Worm (Caenorhabditis elegans): Measurements from ENCODE around the gene him-17.
A peak's percentile ranks its signal among the peaks of the same experiment; 100 is the strongest.

him-17 gene

DNA sequence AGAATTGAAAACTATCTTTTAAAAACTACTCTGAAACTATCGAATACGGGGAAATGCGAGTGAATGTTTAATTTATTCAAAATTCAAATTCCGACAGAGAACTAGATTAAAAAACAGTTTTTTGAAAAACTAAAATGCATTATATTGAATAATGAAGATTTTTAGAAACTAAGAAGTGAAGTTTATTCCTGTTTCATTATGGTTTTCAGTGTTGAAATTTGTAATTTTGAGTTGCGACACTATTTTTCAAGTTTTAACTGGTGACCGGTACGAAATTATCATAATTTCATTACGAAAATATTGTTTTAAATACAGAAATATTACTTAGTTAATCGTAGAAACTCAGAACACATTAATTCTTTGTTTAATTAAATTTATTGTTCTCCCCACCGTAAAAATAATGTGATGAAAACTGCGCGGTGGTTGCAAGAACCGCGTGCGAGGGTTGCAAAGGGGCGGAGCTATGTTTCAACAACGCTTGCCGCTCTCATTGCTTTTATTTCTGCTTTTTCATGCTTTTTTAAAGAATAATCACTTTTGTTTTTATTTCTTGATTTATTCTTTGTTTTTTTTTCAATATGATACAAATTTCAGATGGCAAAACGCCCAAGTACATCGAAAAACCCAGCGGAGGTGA is at the start of gene him-17:
TSS of gene him-17 (plus strand) at position 595 of the 637 bp plus-strand sequence.
- TF ChIP-seq snpc-1.3 (tag; optimal IDR thresholded peaks at IDR 0.05; ENCODE audit: insufficient read depth) (peak; percentile 10), rec-8 (tag; optimal IDR thresholded peaks at IDR 0.05) (no peak), ZK185.1 (tag; optimal IDR thresholded peaks at IDR 0.05; ENCODE audit: poor library complexity, severe bottlenecking) (no peak), lin-40 (tag; optimal IDR thresholded peaks at IDR 0.05) (no peak), dox-1 (GFP tag; IDR thresholded peaks at IDR 0.05) (peak; percentile 61; the same call in 1 of the 2 replicates), sea-2 (GFP tag; IDR thresholded peaks at IDR 0.05) (no peak), tlf-1 (GFP tag; optimal IDR thresholded peaks at IDR 0.05) (no peak), nfya-1 (tag; optimal IDR thresholded peaks at IDR 0.05; ENCODE audit: borderline replicate concordance, insufficient read depth) (no peak), B0336.3 (GFP tag; IDR thresholded peaks at IDR 0.05) (peak; percentile 54; the same call in 1 of the 2 replicates), ztf-25 (GFP tag; IDR thresholded peaks at IDR 0.05) (no peak), madf-3 (GFP tag; IDR thresholded peaks at IDR 0.05) (peak; percentile 33; the same call in 1 of the 2 replicates), chd-7 (tag; optimal IDR thresholded peaks at IDR 0.05) (no peak), zim-3 (tag; optimal IDR thresholded peaks at IDR 0.05) (no peak), pha-4 (tag; optimal IDR thresholded peaks at IDR 0.05) (no peak), nhr-120 (GFP tag; IDR thresholded peaks at IDR 0.05) (no peak), ccch-3 (GFP tag; optimal IDR thresholded peaks at IDR 0.05) (no peak), F10E7.11 (tag; optimal IDR thresholded peaks at IDR 0.05) (no peak), F52B5.7 (tag; optimal IDR thresholded peaks at IDR 0.05) (no peak), Y79H2A.3 (GFP tag; conservative IDR thresholded peaks at IDR 0.05) (no peak), ceh-79 (tag; optimal IDR thresholded peaks at IDR 0.05) (no peak), ztf-28 (GFP tag; IDR thresholded peaks at IDR 0.05) (no peak), hlh-12 (tag; optimal IDR thresholded peaks at IDR 0.05) (no peak), mel-28 (tag; optimal IDR thresholded peaks at IDR 0.05; ENCODE audit: borderline replicate concordance) (no peak), nhr-80 (tag; optimal IDR thresholded peaks at IDR 0.05) (no peak), tbx-9 (tag; optimal IDR thresholded peaks at IDR 0.05; ENCODE audit: borderline replicate concordance) (no peak), cebp-1 (GFP tag; IDR thresholded peaks at IDR 0.05) (no peak), cebp-1 (tag; optimal IDR thresholded peaks at IDR 0.05) (peak; percentile 45), F37B4.10 (GFP tag; IDR thresholded peaks at IDR 0.05) (no peak), cebp-2 (GFP tag; IDR thresholded peaks at IDR 0.05) (no peak), ama-1 (optimal IDR thresholded peaks at IDR 0.05) (no peak), ama-1 (GFP tag; optimal IDR thresholded peaks at IDR 0.05) (peak in 1 of 2 experiments; percentile 20), dpff-1 (tag; optimal IDR thresholded peaks at IDR 0.05) (no peak), rpc-1 (optimal IDR thresholded peaks at IDR 0.05) (peak; percentile 38), rpc-1 (tag; optimal IDR thresholded peaks at IDR 0.05) (no peak), athp-1 (tag; optimal IDR thresholded peaks at IDR 0.05) (no peak), lin-54 (GFP tag; optimal IDR thresholded peaks at IDR 0.05) (no peak), ets-4 (GFP tag; optimal IDR thresholded peaks at IDR 0.05) (no peak), egl-44 (GFP tag; IDR thresholded peaks at IDR 0.05) (no peak), madf-6 (GFP tag; IDR thresholded peaks at IDR 0.05) (peak; percentile 56), hmg-20 (GFP tag; IDR thresholded peaks at IDR 0.05) (no peak), ztf-22 (GFP tag; optimal IDR thresholded peaks at IDR 0.05) (no peak), F22D6.2 (tag; optimal IDR thresholded peaks at IDR 0.05) (no peak), nhr-90 (tag; optimal IDR thresholded peaks at IDR 0.05) (no peak), F23B12.7 (tag; optimal IDR thresholded peaks at IDR 0.05; ENCODE audit: insufficient read depth) (peak; percentile 49), aptf-2 (GFP tag; conservative IDR thresholded peaks at IDR 0.05) (no peak), T26A5.8 (tag; optimal IDR thresholded peaks at IDR 0.05) (no peak), efl-1 (GFP tag; optimal IDR thresholded peaks at IDR 0.05) (peak; percentile 3), madf-10 (tag; optimal IDR thresholded peaks at IDR 0.05) (no peak), K11D2.4 (GFP tag; IDR thresholded peaks at IDR 0.05) (no peak), aptf-3 (GFP tag; IDR thresholded peaks at IDR 0.05) (no peak)
